Worm (Caenorhabditis elegans): Measurements from ENCODE around the gene F53C3.1.

The F53C3.1 gene

ce11 chrII:3878330-3878729 lies 33.5 kb upstream of the F53C3.1 start, which contains the start of gene srh-250:
TSS of gene srh-250 (plus strand) at chrII:3878630.
- TF ChIP-seq drap-1 (GFP tag; optimal IDR thresholded peaks at IDR 0.05) (no peak), nhr-76 (tag; optimal IDR thresholded peaks at IDR 0.05) (no peak), nhr-28 (tag; optimal IDR thresholded peaks at IDR 0.05) (no peak), snpc-4 (tag; optimal IDR thresholded peaks at IDR 0.05) (no peak), mep-1 (tag; optimal IDR thresholded peaks at IDR 0.05) (no peak), lsy-2 (tag; optimal IDR thresholded peaks at IDR 0.05) (no peak), M03D4.4 (tag; optimal IDR thresholded peaks at IDR 0.05) (no peak), sptf-1 (tag; optimal IDR thresholded peaks at IDR 0.05) (no peak), unc-39 (tag; optimal IDR thresholded peaks at IDR 0.05) (no peak), bed-3 (GFP tag; optimal IDR thresholded peaks at IDR 0.05) (no peak), unc-62 (GFP tag; optimal IDR thresholded peaks at IDR 0.05) (no peak), tbx-8 (GFP tag; optimal IDR thresholded peaks at IDR 0.05) (no peak), ceh-43 (GFP tag; optimal IDR thresholded peaks at IDR 0.05) (no peak)

- TF ChIP-seq M03D4.4 (tag; optimal IDR thresholded peaks at IDR 0.05) (no peak), snpc-4 (tag; optimal IDR thresholded peaks at IDR 0.05) (no peak), sem-2 (GFP tag; optimal IDR thresholded peaks at IDR 0.05) (no peak), nhr-12 (tag; optimal IDR thresholded peaks at IDR 0.05) (no peak), pha-4 (tag; optimal IDR thresholded peaks at IDR 0.05) (no peak), ces-1 (GFP tag; optimal IDR thresholded peaks at IDR 0.05) (no peak), tbx-8 (GFP tag; optimal IDR thresholded peaks at IDR 0.05) (no peak), nhr-28 (tag; optimal IDR thresholded peaks at IDR 0.05) (no peak), ham-2 (GFP tag; optimal IDR thresholded peaks at IDR 0.05) (no peak), nhr-2 (tag; optimal IDR thresholded peaks at IDR 0.05) (no peak), elt-3 (tag; optimal IDR thresholded peaks at IDR 0.05) (no peak), blmp-1 (tag; optimal IDR thresholded peaks at IDR 0.05) (no peak), elt-1 (tag; optimal IDR thresholded peaks at IDR 0.05; ENCODE audit: borderline replicate concordance, insufficient read depth) (no peak)
These were observed 31.9 kb upstream of the F53C3.1 start, which contains the start of gene nhr-166 for ce11 chrII:3879945-3880344. TSS of gene nhr-166 (plus strand) at chrII:3880245.

ce11 chrII:3891124-3891523 lies 20.7 kb upstream of the F53C3.1 start, which contains the start of gene F53C3.8:
TSS of gene F53C3.8 (plus strand) at chrII:3891424.
- TF ChIP-seq drap-1 (GFP tag; optimal IDR thresholded peaks at IDR 0.05): no peak
- no peak for TF ChIP-seq ceh-39 (tag; optimal IDR thresholded peaks at IDR 0.05)
- TF ChIP-seq M03D4.4 (tag; optimal IDR thresholded peaks at IDR 0.05): no peak
- no peak for TF ChIP-seq ham-2 (GFP tag; optimal IDR thresholded peaks at IDR 0.05)
- TF ChIP-seq lsy-2 (tag; optimal IDR thresholded peaks at IDR 0.05): no peak
- TF ChIP-seq ceh-83 (GFP tag; optimal IDR thresholded peaks at IDR 0.05): no peak
- no peak for TF ChIP-seq nhr-12 (tag; optimal IDR thresholded peaks at IDR 0.05)
- no peak for TF ChIP-seq hlh-1 (tag; optimal IDR thresholded peaks at IDR 0.05)

ce11 chrII:3893911-3894310 lies 17.9 kb upstream of the F53C3.1 start:
- TF ChIP-seq sem-2 (GFP tag; optimal IDR thresholded peaks at IDR 0.05) (no peak), unc-39 (tag; optimal IDR thresholded peaks at IDR 0.05) (no peak), ztf-11 (tag; optimal IDR thresholded peaks at IDR 0.05) (no peak), mls-2 (tag; optimal IDR thresholded peaks at IDR 0.05) (no peak), ceh-83 (GFP tag; optimal IDR thresholded peaks at IDR 0.05) (no peak)

- TF ChIP-seq ztf-11 (tag; optimal IDR thresholded peaks at IDR 0.05) (no peak), mls-2 (tag; optimal IDR thresholded peaks at IDR 0.05) (no peak), nhr-2 (tag; optimal IDR thresholded peaks at IDR 0.05) (no peak), zip-8 (tag; optimal IDR thresholded peaks at IDR 0.05) (no peak), lin-13 (tag; optimal IDR thresholded peaks at IDR 0.05) (no peak), nhr-28 (tag; optimal IDR thresholded peaks at IDR 0.05) (no peak), ceh-83 (GFP tag; optimal IDR thresholded peaks at IDR 0.05) (no peak), ceh-39 (tag; optimal IDR thresholded peaks at IDR 0.05) (no peak), ceh-43 (GFP tag; optimal IDR thresholded peaks at IDR 0.05) (no peak)
These were observed 17.1 kb upstream of the F53C3.1 start, which contains the start of gene F53C3.7 for ce11 chrII:3894755-3895154. TSS of gene F53C3.7 (plus strand) at chrII:3895055.

- TF ChIP-seq nhr-76 (tag; optimal IDR thresholded peaks at IDR 0.05): no peak
- no peak for TF ChIP-seq nhr-28 (tag; optimal IDR thresholded peaks at IDR 0.05)
- TF ChIP-seq ztf-11 (tag; optimal IDR thresholded peaks at IDR 0.05): no peak
- TF ChIP-seq sem-2 (GFP tag; optimal IDR thresholded peaks at IDR 0.05): no peak
- no peak for TF ChIP-seq lin-13 (tag; optimal IDR thresholded peaks at IDR 0.05)
- TF ChIP-seq ces-1 (GFP tag; optimal IDR thresholded peaks at IDR 0.05): peak; percentile 88
- peak; percentile 69 for TF ChIP-seq nhr-237 (tag; optimal IDR thresholded peaks at IDR 0.05)
- TF ChIP-seq bed-3 (GFP tag; optimal IDR thresholded peaks at IDR 0.05): no peak
- no peak for TF ChIP-seq elt-1 (tag; optimal IDR thresholded peaks at IDR 0.05; ENCODE audit: borderline replicate concordance, insufficient read depth)
- no peak for TF ChIP-seq zip-8 (tag; optimal IDR thresholded peaks at IDR 0.05)
- TF ChIP-seq lsy-2 (tag; optimal IDR thresholded peaks at IDR 0.05): peak; percentile 14
- TF ChIP-seq mab-5 (tag; optimal IDR thresholded peaks at IDR 0.05): no peak
- TF ChIP-seq nhr-12 (tag; optimal IDR thresholded peaks at IDR 0.05): no peak
- TF ChIP-seq nhr-2 (tag; optimal IDR thresholded peaks at IDR 0.05): no peak
- TF ChIP-seq M03D4.4 (tag; optimal IDR thresholded peaks at IDR 0.05): no peak
- TF ChIP-seq ceh-43 (GFP tag; optimal IDR thresholded peaks at IDR 0.05): no peak
- peak; percentile 10 for TF ChIP-seq mls-2 (tag; optimal IDR thresholded peaks at IDR 0.05)
- TF ChIP-seq drap-1 (GFP tag; optimal IDR thresholded peaks at IDR 0.05): no peak
- TF ChIP-seq ceh-83 (GFP tag; optimal IDR thresholded peaks at IDR 0.05): no peak
- peak; percentile 34 for TF ChIP-seq elt-3 (tag; optimal IDR thresholded peaks at IDR 0.05)
- no peak for TF ChIP-seq cnd-1 (tag; optimal IDR thresholded peaks at IDR 0.05)
- no peak for TF ChIP-seq lin-32 (GFP tag; optimal IDR thresholded peaks at IDR 0.05)
- TF ChIP-seq mep-1 (tag; optimal IDR thresholded peaks at IDR 0.05): no peak
- TF ChIP-seq unc-62 (GFP tag; optimal IDR thresholded peaks at IDR 0.05): peak; percentile 24
- no peak for TF ChIP-seq sptf-1 (tag; optimal IDR thresholded peaks at IDR 0.05)
- peak; percentile 22 for TF ChIP-seq ham-2 (GFP tag; optimal IDR thresholded peaks at IDR 0.05)
- TF ChIP-seq unc-39 (tag; optimal IDR thresholded peaks at IDR 0.05): no peak
- peak; percentile 72 for TF ChIP-seq hlh-1 (tag; optimal IDR thresholded peaks at IDR 0.05)
- no peak for TF ChIP-seq blmp-1 (tag; optimal IDR thresholded peaks at IDR 0.05)
- TF ChIP-seq flh-1 (GFP tag; optimal IDR thresholded peaks at IDR 0.05): no peak
- TF ChIP-seq ceh-39 (tag; optimal IDR thresholded peaks at IDR 0.05): peak; percentile 37
These were observed 14.9 kb upstream of the F53C3.1 start for ce11 chrII:3896920-3897319.
